Worm (Caenorhabditis elegans): ENCODE results near the gene F07C4.11.

The F07C4.11 gene

ce11 chrV:7649963-7650362 lies 6.6 kb upstream of the F07C4.11 start:
- TF ChIP-seq snpc-4 (tag; optimal IDR thresholded peaks at IDR 0.05): no peak

ce11 chrV:7647147-7647546 lies 3.8 kb upstream of the F07C4.11 start:
- TF ChIP-seq mep-1 (tag; optimal IDR thresholded peaks at IDR 0.05) (no peak), xbp-1 (tag; optimal IDR thresholded peaks at IDR 0.05) (no peak), efl-1 (optimal IDR thresholded peaks at IDR 0.05) (no peak), efl-1 (GFP tag; optimal IDR thresholded peaks at IDR 0.05 in 1 of 2) (peak in 1 of 2 experiments; percentile 57)

- TF ChIP-seq nhr-77 (tag; optimal IDR thresholded peaks at IDR 0.05) (no peak), hlh-4 (tag; optimal IDR thresholded peaks at IDR 0.05) (no peak), C34B4.2 (tag; optimal IDR thresholded peaks at IDR 0.05) (no peak), unc-98 (GFP tag; IDR thresholded peaks at IDR 0.05) (no peak), lin-14 (GFP tag; optimal IDR thresholded peaks at IDR 0.05) (no peak), ztf-11 (tag; optimal IDR thresholded peaks at IDR 0.05) (no peak), nhr-90 (tag; optimal IDR thresholded peaks at IDR 0.05; ENCODE audit: poor library complexity) (no peak)
Measured at ce11 chrV:7645454-7645853, 2.1 kb upstream of the F07C4.11 start, which contains the start of gene str-47. Gene str-47, plus strand, starts transcription at chrV:7645754.

ce11 chrV:7641718-7642117 lies 1.6 kb downstream of the F07C4.11 start:
- TF ChIP-seq dsc-1 (tag; optimal IDR thresholded peaks at IDR 0.05): no peak
- no peak for TF ChIP-seq lin-13 (GFP tag; optimal IDR thresholded peaks at IDR 0.05)
- TF ChIP-seq isw-1 (GFP tag; IDR thresholded peaks at IDR 0.05): no peak
- no peak for TF ChIP-seq tbx-2 (tag; optimal IDR thresholded peaks at IDR 0.05)
- no peak for TF ChIP-seq fos-1 (tag; optimal IDR thresholded peaks at IDR 0.05)
- TF ChIP-seq elt-2 (tag; optimal IDR thresholded peaks at IDR 0.05): no peak
- no peak for TF ChIP-seq zip-4 (GFP tag; optimal IDR thresholded peaks at IDR 0.05)
- TF ChIP-seq tlp-1 (tag; optimal IDR thresholded peaks at IDR 0.05): no peak
- TF ChIP-seq mdl-1 (tag; optimal IDR thresholded peaks at IDR 0.05): no peak
- TF ChIP-seq lin-15B (tag; optimal IDR thresholded peaks at IDR 0.05): no peak
- no peak for TF ChIP-seq unc-62 (GFP tag; optimal IDR thresholded peaks at IDR 0.05)
- no peak for TF ChIP-seq unc-98 (GFP tag; IDR thresholded peaks at IDR 0.05)

ce11 chrV:7639787-7640186 lies 3.5 kb downstream of the F07C4.11 start, which contains the start of gene F07C4.10:
Gene F07C4.10, minus strand, starts transcription at chrV:7639887.
- TF ChIP-seq isw-1 (GFP tag; IDR thresholded peaks at IDR 0.05) (no peak), C34B4.2 (tag; optimal IDR thresholded peaks at IDR 0.05) (no peak), unc-98 (GFP tag; IDR thresholded peaks at IDR 0.05) (no peak), lin-13 (GFP tag; optimal IDR thresholded peaks at IDR 0.05) (no peak), nhr-11 (tag; optimal IDR thresholded peaks at IDR 0.05) (no peak), ceh-8 (GFP tag; optimal IDR thresholded peaks at IDR 0.05) (no peak), C04F5.9 (tag; optimal IDR thresholded peaks at IDR 0.05) (no peak), nhr-47 (tag; optimal IDR thresholded peaks at IDR 0.05) (no peak), lsy-2 (tag; optimal IDR thresholded peaks at IDR 0.05) (no peak), nhr-90 (tag; optimal IDR thresholded peaks at IDR 0.05; ENCODE audit: poor library complexity) (no peak), nhr-84 (tag; optimal IDR thresholded peaks at IDR 0.05) (no peak), unc-86 (tag; optimal IDR thresholded peaks at IDR 0.05) (no peak), alr-1 (tag; optimal IDR thresholded peaks at IDR 0.05; ENCODE audit: borderline replicate concordance) (no peak), unc-62 (GFP tag; optimal IDR thresholded peaks at IDR 0.05) (no peak), swsn-7 (tag; optimal IDR thresholded peaks at IDR 0.05) (no peak), mef-2 (tag; optimal IDR thresholded peaks at IDR 0.05) (no peak), grh-1 (GFP tag; IDR thresholded peaks at IDR 0.05) (no peak), ceh-63 (GFP tag; optimal IDR thresholded peaks at IDR 0.05) (no peak), unc-130 (tag; optimal IDR thresholded peaks at IDR 0.05) (no peak), hpl-2 (GFP tag; optimal IDR thresholded peaks at IDR 0.05) (no peak)

Measured in whole organism, L1 larva.